Fruit fly (Drosophila melanogaster) whole organism, pupa: ENCODE data around the gene AP-2alpha.

Experiments used
- CG15710 ChIP-seq: fragments of 200-800 bp; sonication (Bioruptor generic); optimal IDR thresholded peaks from 2 replicates; lab custom pipeline; 2018; ENCODE audit warnings: missing biosample characterization, mild to moderate bottlenecking, missing genetic modification characterization, moderate library complexity
- CG32121 ChIP-seq: fragments of 200-800 bp; sonication (Bioruptor generic); IDR thresholded peaks from 2 replicates; pipeline ENCODE4 v1.3.6; 2022; ENCODE audit warnings: missing biosample characterization, missing genetic modification characterization
- CG9948 ChIP-seq: fragments of 200-800 bp; sonication (Bioruptor generic); optimal IDR thresholded peaks from 2 replicates; lab custom pipeline; 2018; ENCODE audit warnings: missing biosample characterization, mild to moderate bottlenecking, missing genetic modification characterization, moderate library complexity
- EcR ChIP-seq: fragments of 200-800 bp; sonication (Bioruptor generic); optimal IDR thresholded peaks from 3 replicates; lab custom pipeline; 2019; ENCODE audit warnings: missing biosample characterization, missing genetic modification characterization, mild to moderate bottlenecking, moderate library complexity, missing genetic modification reagents
- fd96Ca ChIP-seq: fragments of 200-800 bp; sonication (Bioruptor generic); IDR thresholded peaks from 3 replicates; pipeline ENCODE4 v1.3.6; 2022; ENCODE audit warnings: missing biosample characterization, missing genetic modification characterization

dm6 chr2L:451705-452472 is 37.3 kb upstream of the AP-2alpha start:
- TF ChIP-seq CG9948 (tag; lab: Kevin White, UChicago): peak; percentile 15
- peak; percentile 44 for TF ChIP-seq CG15710 (tag; lab: Kevin White, UChicago)
- no peak for TF ChIP-seq fd96Ca (GFP tag; lab: Robert Waterston, UW)
- TF ChIP-seq CG32121 (GFP tag; lab: Robert Waterston, UW): peak; percentile 71
- peak; percentile 35 for TF ChIP-seq EcR (GFP tag; lab: Kevin White, UChicago)
